Worm (Caenorhabditis elegans): ENCODE data around the gene ptr-13.

DNA sequence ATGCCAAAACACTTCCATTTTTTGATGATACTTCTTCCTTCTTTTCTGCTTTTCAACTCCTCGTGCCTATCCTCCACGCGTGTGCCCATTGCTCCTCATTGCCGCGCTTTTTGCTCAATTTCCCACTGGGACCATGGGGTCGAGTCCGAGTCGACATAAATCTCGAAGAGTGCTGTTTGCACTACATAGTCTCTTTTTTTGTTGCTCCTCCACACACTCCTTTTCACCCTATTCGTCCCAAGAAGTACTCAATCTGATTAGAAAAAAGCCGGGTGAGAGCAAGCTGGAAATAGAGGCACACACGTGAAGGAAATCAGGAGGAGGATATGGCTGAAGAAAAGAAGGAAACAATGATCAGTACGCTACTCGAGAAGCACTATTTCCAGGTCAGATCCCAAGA is 19.7 kb downstream of the ptr-13 start, which contains the start of gene arrd-6:
- TF ChIP-seq unc-39 (tag; optimal IDR thresholded peaks at IDR 0.05) (no peak), snpc-4 (tag; optimal IDR thresholded peaks at IDR 0.05) (no peak), skn-1 (tag; optimal IDR thresholded peaks at IDR 0.05) (no peak), elt-3 (tag; optimal IDR thresholded peaks at IDR 0.05) (no peak), mdl-1 (tag; optimal IDR thresholded peaks at IDR 0.05) (no peak), lin-39 (tag; optimal IDR thresholded peaks at IDR 0.05) (no peak), nhr-12 (tag; optimal IDR thresholded peaks at IDR 0.05) (no peak), ceh-82 (tag; optimal IDR thresholded peaks at IDR 0.05) (no peak), zag-1 (tag; optimal IDR thresholded peaks at IDR 0.05) (no peak), unc-62 (GFP tag; optimal IDR thresholded peaks at IDR 0.05) (no peak), egl-5 (tag; optimal IDR thresholded peaks at IDR 0.05) (no peak)

Data from whole organism, L3 larva.